Worm (Caenorhabditis elegans) whole organism, midembryonic: Measurements from ENCODE around the gene srt-8.
"Not testable (repeated sequence)": the region's sequence is repeated elsewhere in the genome, so short reads cannot be mapped to it uniquely, and the experiment has no call there.

ENCODE experiments used
- T22C8.4 ChIP-seq: fragments of 200-800 bp; sonication (Bioruptor generic); IDR thresholded peaks from 2 replicates; pipeline ENCODE4 v1.3.6; 2022; ENCODE audit warnings: missing genetic modification characterization, missing compliant biosample characterization
- cog-1 ChIP-seq: sonication (generic microtip); optimal IDR thresholded peaks from 2 replicates; lab custom pipeline; 2016; ENCODE audit warnings: missing genetic modification characterization, missing compliant biosample characterization
- flt-1 ChIP-seq: fragments of 200-800 bp; sonication (Bioruptor generic); IDR thresholded peaks from 2 replicates; pipeline ENCODE4 v1.3.6; 2022; ENCODE audit warnings: missing genetic modification characterization, missing compliant biosample characterization
- klf-2 ChIP-seq: fragments of 200-800 bp; sonication (Bioruptor generic); conservative IDR thresholded peaks from 2 replicates; pipeline ENCODE4 v1.3.6; 2022; ENCODE audit warnings: missing genetic modification reagents, missing genetic modification characterization, missing compliant biosample characterization
- med-1 ChIP-seq: sonication (generic microtip); optimal IDR thresholded peaks from 2 replicates; lab custom pipeline; 2017; ENCODE audit warnings: missing genetic modification characterization, mild to moderate bottlenecking, missing compliant biosample characterization, antibody characterized with exemption, missing genetic modification reagents; ENCODE audit not compliant: insufficient read depth
- ref-1 ChIP-seq: fragments of 200-800 bp; sonication (Bioruptor generic); conservative IDR thresholded peaks from 2 replicates; pipeline ENCODE4 v1.3.6; 2022; ENCODE audit warnings: missing genetic modification reagents, missing genetic modification characterization, missing compliant biosample characterization
- tab-1 ChIP-seq: fragments of 200-800 bp; sonication (Bioruptor generic); IDR thresholded peaks from 2 replicates; pipeline ENCODE4 v1.3.6; 2022; ENCODE audit warnings: missing genetic modification characterization, missing compliant biosample characterization
- ztf-23 ChIP-seq: fragments of 200-800 bp; sonication (Bioruptor generic); IDR thresholded peaks from 2 replicates; pipeline ENCODE4 v1.3.6; 2022; ENCODE audit warnings: missing genetic modification reagents, missing genetic modification characterization, missing compliant biosample characterization
- ztf-29 ChIP-seq: fragments of 200-800 bp; sonication (Bioruptor generic); IDR thresholded peaks from 2 replicates; pipeline ENCODE4 v1.3.6; 2022; ENCODE audit warnings: missing genetic modification reagents, missing genetic modification characterization, missing compliant biosample characterization

Gene srt-8

DNA sequence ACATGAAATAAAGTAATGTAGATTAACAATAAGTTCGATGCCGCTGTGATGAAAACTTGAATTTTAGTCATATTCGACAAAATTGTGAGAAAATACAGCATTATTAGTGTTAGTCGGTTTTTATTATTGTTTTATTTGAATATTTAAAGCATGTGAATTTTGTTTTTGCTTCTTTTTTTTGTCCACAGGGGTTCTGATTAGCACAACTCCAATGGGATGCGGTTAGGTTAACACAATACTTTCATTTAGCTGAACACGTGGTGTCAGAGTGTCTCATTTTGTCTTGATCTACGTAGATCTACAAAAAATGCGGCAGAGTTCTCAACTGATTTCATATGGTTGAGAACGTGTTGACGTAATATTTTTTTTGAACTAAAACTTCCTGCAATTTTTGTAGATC, 17.3 kb upstream of the srt-8 start, which contains the start of gene str-40:
Gene str-40 (minus strand): TSS at position 101 of the 400 bp plus-strand sequence.
- TF ChIP-seq ztf-29 (GFP tag; lab: Robert Waterston, UW) (no peak), med-1 (GFP tag; lab: Kevin White, UChicago) (no peak), flt-1 (GFP tag; lab: Robert Waterston, UW) (no peak), ref-1 (GFP tag; lab: Robert Waterston, UW) (no peak), tab-1 (GFP tag; lab: Robert Waterston, UW) (no peak), cog-1 (no peak), ztf-23 (GFP tag; lab: Robert Waterston, UW) (no peak)

DNA sequence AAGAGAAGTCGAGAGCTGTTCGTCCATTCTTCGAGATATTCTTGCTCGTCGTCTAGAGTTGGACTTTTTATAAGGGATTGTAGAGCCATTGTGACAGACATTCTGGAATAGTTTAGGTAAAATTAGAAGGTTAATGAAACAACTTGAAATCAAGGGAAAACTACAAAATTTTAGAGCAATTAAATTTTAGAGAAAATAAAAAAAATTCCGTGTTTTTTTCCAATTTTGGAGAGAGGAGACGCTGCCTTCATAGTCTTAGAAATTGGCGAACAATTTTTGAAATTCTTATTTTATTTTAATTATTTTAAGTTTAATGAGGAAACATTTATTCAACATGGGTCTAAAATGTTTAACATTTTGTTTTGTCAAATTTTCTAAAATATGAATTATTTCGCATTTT, 14.8 kb upstream of the srt-8 start, which contains the start of gene C50H11.13:
Gene C50H11.13 (minus strand): TSS at position 101 of the 400 bp plus-strand sequence.
- TF ChIP-seq med-1 (GFP tag; lab: Kevin White, UChicago): no peak
- no peak for TF ChIP-seq cog-1
- TF ChIP-seq klf-2 (GFP tag; lab: Robert Waterston, UW): no peak
- TF ChIP-seq ztf-29 (GFP tag; lab: Robert Waterston, UW): no peak
- TF ChIP-seq T22C8.4: no peak
- TF ChIP-seq flt-1 (GFP tag; lab: Robert Waterston, UW): no peak
- no peak for TF ChIP-seq ref-1 (GFP tag; lab: Robert Waterston, UW)
- no peak for TF ChIP-seq ztf-23 (GFP tag; lab: Robert Waterston, UW)
- TF ChIP-seq tab-1 (GFP tag; lab: Robert Waterston, UW): no peak

DNA sequence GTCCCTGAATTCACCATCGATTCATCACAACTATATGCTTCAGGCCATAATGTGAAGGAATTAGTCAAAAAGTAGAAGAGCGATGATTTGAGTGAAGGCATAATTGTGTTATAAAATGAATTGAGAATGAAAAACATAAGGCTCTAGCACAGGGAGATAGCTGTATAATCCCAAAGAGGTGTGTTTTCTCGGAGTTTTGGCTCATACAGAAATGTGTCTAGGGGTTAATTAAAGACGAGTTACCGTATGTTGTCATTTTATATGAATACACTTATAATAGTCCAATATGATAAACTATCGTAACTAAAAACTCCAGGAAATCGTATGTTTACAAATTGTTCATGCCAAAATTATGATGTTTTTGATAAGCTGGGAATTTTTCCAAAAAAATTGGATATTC, 5.6 kb upstream of the srt-8 start, which contains the start of gene srt-5:
Gene srt-5 (minus strand): TSS at position 101 of the 400 bp plus-strand sequence.
- no peak for TF ChIP-seq klf-2 (GFP tag; lab: Robert Waterston, UW)
- TF ChIP-seq T22C8.4: no peak

DNA sequence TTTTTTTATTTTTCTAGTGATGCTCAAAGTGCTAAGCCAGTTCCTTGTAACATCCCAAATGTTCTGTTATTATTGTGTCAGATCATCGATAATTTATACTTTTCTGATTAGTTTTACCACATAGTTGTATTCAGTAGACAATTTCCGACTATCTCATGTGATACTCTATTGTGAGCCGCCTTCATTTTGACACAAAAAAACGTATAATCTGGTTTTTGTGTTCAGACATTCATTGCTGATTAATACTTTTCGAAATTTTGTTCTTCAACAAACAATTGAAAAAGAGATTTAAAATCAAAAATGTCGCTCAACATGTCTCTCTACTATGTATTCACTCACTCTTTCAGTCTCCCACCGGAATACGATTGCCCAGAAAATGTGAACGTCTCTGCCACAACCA, 4.9 kb upstream of the srt-8 start, which contains the start of gene srt-7:
Gene srt-7 (plus strand): TSS at position 301 of the 400 bp plus-strand sequence.
- no peak for TF ChIP-seq med-1 (GFP tag; lab: Kevin White, UChicago)
- TF ChIP-seq klf-2 (GFP tag; lab: Robert Waterston, UW): no peak
- no peak for TF ChIP-seq ref-1 (GFP tag; lab: Robert Waterston, UW)
- no peak for TF ChIP-seq T22C8.4
- no peak for TF ChIP-seq flt-1 (GFP tag; lab: Robert Waterston, UW)
- no peak for TF ChIP-seq ztf-23 (GFP tag; lab: Robert Waterston, UW)
- TF ChIP-seq cog-1: no peak
- no peak for TF ChIP-seq ztf-29 (GFP tag; lab: Robert Waterston, UW)
- TF ChIP-seq tab-1 (GFP tag; lab: Robert Waterston, UW): no peak

DNA sequence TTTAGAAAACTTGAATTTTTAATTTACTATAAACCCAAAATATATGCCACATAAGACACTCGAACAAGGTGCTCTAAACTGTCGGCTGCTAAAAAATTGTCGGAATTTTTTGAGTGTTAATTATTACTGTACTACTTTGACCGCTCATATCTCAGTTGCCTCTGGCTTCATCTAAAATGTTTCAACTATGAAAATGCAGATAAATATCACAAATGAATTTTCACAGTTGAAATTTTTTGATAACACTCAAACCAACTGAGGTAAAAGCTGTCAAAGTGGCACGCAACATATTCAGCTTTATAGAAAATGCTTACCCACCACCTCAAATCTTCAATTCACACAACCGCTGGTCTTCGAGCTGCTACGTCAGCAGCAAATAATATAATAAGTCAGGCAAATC, 2.4 kb downstream of the srt-8 start, which contains the start of gene acs-21:
Gene acs-21 (plus strand): TSS at position 301 of the 400 bp plus-strand sequence.
- TF ChIP-seq ztf-29 (GFP tag; lab: Robert Waterston, UW): no peak
- no peak for TF ChIP-seq tab-1 (GFP tag; lab: Robert Waterston, UW)
- TF ChIP-seq flt-1 (GFP tag; lab: Robert Waterston, UW): no peak
- no peak for TF ChIP-seq ref-1 (GFP tag; lab: Robert Waterston, UW)
- no peak for TF ChIP-seq klf-2 (GFP tag; lab: Robert Waterston, UW)
- no peak for TF ChIP-seq T22C8.4
- no peak for TF ChIP-seq ztf-23 (GFP tag; lab: Robert Waterston, UW)
- TF ChIP-seq med-1 (GFP tag; lab: Kevin White, UChicago): no peak
- no peak for TF ChIP-seq cog-1

DNA sequence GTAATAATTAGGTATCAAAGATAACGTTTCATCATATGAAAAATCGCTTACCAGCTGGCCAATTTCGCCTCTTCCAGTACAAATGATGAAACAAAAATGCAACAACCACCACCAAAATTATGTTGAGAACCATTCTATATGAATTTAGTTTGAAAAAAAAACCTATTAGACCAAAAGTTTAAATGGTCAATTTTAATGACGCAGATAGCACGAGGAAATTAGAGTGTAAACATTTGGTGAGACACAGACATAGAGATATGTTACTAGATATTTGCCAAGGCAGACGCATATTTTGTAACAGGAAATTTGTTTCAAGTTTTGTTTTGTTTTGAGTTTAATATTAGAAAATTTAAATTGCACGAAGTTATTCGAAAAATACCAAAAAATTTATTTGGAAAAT, 8.0 kb downstream of the srt-8 start, which contains the start of gene cyp-33C9:
Gene cyp-33C9 (minus strand): TSS at position 211 of the 400 bp plus-strand sequence.
- no peak for TF ChIP-seq med-1 (GFP tag; lab: Kevin White, UChicago)
- no peak for TF ChIP-seq tab-1 (GFP tag; lab: Robert Waterston, UW)
- TF ChIP-seq T22C8.4: no peak
- no peak for TF ChIP-seq ref-1 (GFP tag; lab: Robert Waterston, UW)
- no peak for TF ChIP-seq klf-2 (GFP tag; lab: Robert Waterston, UW)
- no peak for TF ChIP-seq ztf-29 (GFP tag; lab: Robert Waterston, UW)

DNA sequence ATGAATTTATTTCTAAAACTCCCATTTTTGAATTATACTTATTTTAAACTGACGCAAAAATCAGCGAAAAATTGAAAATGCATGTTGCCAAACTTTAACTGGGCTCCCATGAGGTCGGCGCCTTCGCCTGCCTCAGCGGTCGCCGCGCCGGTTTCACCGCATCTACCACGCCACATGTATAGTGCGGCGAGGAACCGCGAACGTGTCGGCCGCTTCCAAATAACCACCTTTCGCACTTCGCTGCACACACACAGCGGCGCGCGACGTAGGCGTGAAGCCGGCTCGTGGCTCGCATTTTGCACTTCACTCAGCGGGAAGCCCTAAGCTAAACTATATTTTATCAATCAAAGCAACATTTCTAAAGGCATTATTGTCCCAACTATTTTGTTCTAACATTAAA, 14.2 kb downstream of the srt-8 start:
- TF ChIP-seq tab-1 (GFP tag; lab: Robert Waterston, UW) (no peak), ztf-23 (GFP tag; lab: Robert Waterston, UW) (no peak), ztf-29 (GFP tag; lab: Robert Waterston, UW) (no peak), flt-1 (GFP tag; lab: Robert Waterston, UW) (no peak), cog-1 (no peak), klf-2 (GFP tag; lab: Robert Waterston, UW) (no peak), ref-1 (GFP tag; lab: Robert Waterston, UW) (no peak), med-1 (GFP tag; lab: Kevin White, UChicago) (no peak), T22C8.4 (no peak)

DNA sequence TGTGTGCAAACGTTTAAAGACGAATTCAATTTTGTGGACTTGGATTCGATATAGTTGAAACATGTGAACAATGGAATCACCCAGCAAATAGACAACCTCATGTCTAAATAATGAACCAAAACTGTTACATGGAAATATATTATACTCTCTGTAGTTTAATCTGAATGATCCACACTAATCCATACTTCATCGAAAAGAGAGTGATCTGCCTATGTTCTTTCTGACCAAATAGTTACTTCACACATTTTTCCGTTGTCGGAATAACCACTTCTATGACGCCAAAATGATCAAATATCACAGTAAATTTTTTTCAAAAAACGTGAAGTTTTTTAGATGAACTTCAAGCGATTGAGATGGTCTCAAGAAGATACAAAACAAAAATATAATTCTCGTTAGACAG, 15.7 kb downstream of the srt-8 start, which contains the start of gene Y73C8C.4:
Gene Y73C8C.4 (minus strand): TSS at position 101 of the 400 bp plus-strand sequence.
- TF ChIP-seq klf-2, ztf-23, ref-1 (GFP tag; lab: Robert Waterston, UW): not testable (repeated sequence)

DNA sequence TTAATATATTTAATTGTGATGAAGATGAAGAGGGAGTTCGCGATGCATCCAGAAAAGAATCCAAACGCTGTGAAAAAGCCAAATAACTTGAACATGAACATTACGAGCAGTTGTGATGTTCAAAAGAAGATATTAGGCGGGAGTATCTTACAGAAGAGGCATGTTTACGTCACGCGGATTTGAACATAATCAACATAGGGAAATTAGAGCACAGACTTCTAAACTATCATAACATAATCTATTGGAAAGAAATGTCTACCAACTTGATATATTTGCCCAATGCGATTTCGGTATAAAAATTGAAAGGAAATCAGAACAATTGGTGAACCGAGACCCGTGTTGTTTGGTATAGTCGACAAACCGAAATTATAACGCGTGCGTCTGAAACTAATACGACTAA, 17.8 kb downstream of the srt-8 start, which contains the start of gene str-66:
Gene str-66 (minus strand): TSS at position 101 of the 400 bp plus-strand sequence.
- TF ChIP-seq ref-1 (GFP tag; lab: Robert Waterston, UW) (no peak), cog-1 (no peak), flt-1 (GFP tag; lab: Robert Waterston, UW) (no peak), klf-2 (GFP tag; lab: Robert Waterston, UW) (no peak), tab-1 (GFP tag; lab: Robert Waterston, UW) (no peak), ztf-23 (GFP tag; lab: Robert Waterston, UW) (no peak), T22C8.4 (no peak), med-1 (GFP tag; lab: Kevin White, UChicago) (no peak), ztf-29 (GFP tag; lab: Robert Waterston, UW) (no peak)
